Fruit fly (Drosophila melanogaster): ENCODE data around the gene CG42570.

- TF ChIP-seq CG12769 (tag; optimal IDR thresholded peaks at IDR 0.05) (no peak), twi (tag; optimal IDR thresholded peaks at IDR 0.05) (no peak), slp2 (GFP tag; optimal IDR thresholded peaks at IDR 0.05) (no peak), sim (GFP tag; IDR thresholded peaks at IDR 0.05) (no peak), ems (GFP tag; optimal IDR thresholded peaks at IDR 0.05) (no peak), tll (GFP tag; optimal IDR thresholded peaks at IDR 0.05) (no peak), dpn (GFP tag; optimal IDR thresholded peaks at IDR 0.05) (no peak), h (optimal IDR thresholded peaks at IDR 0.05) (no peak), tio (GFP tag; optimal IDR thresholded peaks at IDR 0.05) (peak; percentile 48), exex (tag; optimal IDR thresholded peaks at IDR 0.05) (no peak), Dref (GFP tag; IDR thresholded peaks at IDR 0.05) (no peak), Ada2b (GFP tag; IDR thresholded peaks at IDR 0.05) (no peak)
Observed at dm6 chr3L:15700338-15700966, 17.2 kb upstream of the CG42570 start.
